Fruit fly (Drosophila melanogaster): ENCODE measurements around the gene BigH1.
A peak's percentile ranks its signal among the peaks of the same experiment; 100 is the strongest.

The BigH1 gene

DNA sequence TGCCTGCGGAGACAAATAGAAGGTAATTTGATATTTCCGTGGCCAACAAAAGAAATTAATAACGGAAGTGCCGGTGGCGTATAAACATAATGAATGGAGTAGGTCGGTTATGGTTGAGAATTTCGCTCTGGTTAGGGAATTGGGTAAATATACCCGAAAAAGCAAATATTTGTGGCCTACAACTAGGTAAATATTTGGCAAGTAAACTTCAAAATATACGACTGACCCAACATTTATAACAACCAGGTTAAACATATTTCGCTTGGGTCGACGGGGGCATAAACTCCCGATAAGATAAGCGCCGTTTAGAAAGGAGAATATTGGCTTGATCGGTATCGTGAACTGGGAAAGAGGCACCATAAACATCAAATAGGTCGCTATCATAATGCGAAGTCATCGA lies 7.6 kb downstream of the BigH1 start (continued):
- TF ChIP-seq Hr78 (GFP tag; optimal IDR thresholded peaks at IDR 0.05), result peak in 1 of 2 experiments; percentile 89
- no peak for TF ChIP-seq MESR4 (GFP tag; optimal IDR thresholded peaks at IDR 0.05)
- TF ChIP-seq hbn (GFP tag; IDR thresholded peaks at IDR 0.05; ENCODE audit: partially characterized antibody), result no peak
- peak; percentile 24 for TF ChIP-seq ash1 (GFP tag; optimal IDR thresholded peaks at IDR 0.05)
- TF ChIP-seq CG12744 (GFP tag; optimal IDR thresholded peaks at IDR 0.05), result no peak
- peak; percentile 72 for TF ChIP-seq CG10979 (tag; optimal IDR thresholded peaks at IDR 0.05)
- TF ChIP-seq HHEX (GFP tag; optimal IDR thresholded peaks at IDR 0.05), result peak; percentile 47
- TF ChIP-seq wdn (GFP tag; IDR thresholded peaks at IDR 0.05), result no peak
- 0 out of 2 replicates have a peak, but pooled peaks have one; percentile 12 for TF ChIP-seq sens-2 (GFP tag; IDR thresholded peaks at IDR 0.05)
- no peak for TF ChIP-seq Fer2 (tag; optimal IDR thresholded peaks at IDR 0.05)
- peak; percentile 73 for TF ChIP-seq kni (GFP tag; optimal IDR thresholded peaks at IDR 0.05)
- TF ChIP-seq CG12236 (GFP tag; optimal IDR thresholded peaks at IDR 0.05), result peak; percentile 17
- TF ChIP-seq org-1 (GFP tag; optimal IDR thresholded peaks at IDR 0.05), result peak; percentile 58
- no peak for TF ChIP-seq tgo (GFP tag; IDR thresholded peaks at IDR 0.05)
- TF ChIP-seq CG16815 (GFP tag; optimal IDR thresholded peaks at IDR 0.05), result no peak
- no peak for TF ChIP-seq CG8478 (optimal IDR thresholded peaks at IDR 0.05)
- TF ChIP-seq grn (GFP tag; optimal IDR thresholded peaks at IDR 0.05), result peak; percentile 64
- peak; percentile 61 for TF ChIP-seq CG15479 (GFP tag; optimal IDR thresholded peaks at IDR 0.05)
- TF ChIP-seq CG13296 (GFP tag; optimal IDR thresholded peaks at IDR 0.05), result no peak
- TF ChIP-seq her (GFP tag; optimal IDR thresholded peaks at IDR 0.05), result no peak
- no peak for TF ChIP-seq CG17612 (GFP tag; IDR thresholded peaks at IDR 0.05)
- no peak for TF ChIP-seq CG12071 (GFP tag; optimal IDR thresholded peaks at IDR 0.05)
- TF ChIP-seq Xbp1 (GFP tag; optimal IDR thresholded peaks at IDR 0.05), result no peak
- no peak for TF ChIP-seq CG31388 (GFP tag; optimal IDR thresholded peaks at IDR 0.05)
- TF ChIP-seq H2.0 (GFP tag; IDR thresholded peaks at IDR 0.05), result no peak
- no peak for TF ChIP-seq Ravus (GFP tag; IDR thresholded peaks at IDR 0.05)

DNA sequence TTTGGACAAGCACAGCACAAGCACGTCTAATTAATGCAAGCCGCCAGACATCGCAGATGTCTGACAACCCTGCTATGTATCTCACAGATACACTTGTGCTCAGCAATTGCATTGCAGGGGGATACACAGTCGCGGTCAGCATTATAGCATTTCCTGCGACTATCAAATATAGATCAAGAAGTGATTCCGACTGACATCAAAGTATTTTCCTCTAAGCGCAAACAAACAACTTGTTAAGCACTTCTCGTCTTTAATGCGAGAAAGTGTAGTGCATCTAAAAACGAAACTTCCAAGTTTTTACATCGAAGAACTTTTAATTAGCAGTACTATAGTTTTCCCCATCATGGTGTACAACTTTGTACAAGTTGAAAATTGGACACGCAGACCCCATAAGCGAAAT lies 9.7 kb downstream of the BigH1 start:
- TF ChIP-seq CG9932 (GFP tag; IDR thresholded peaks at IDR 0.05), result no peak
- TF ChIP-seq CG8478 (optimal IDR thresholded peaks at IDR 0.05), result no peak
- TF ChIP-seq jumu (GFP tag; optimal IDR thresholded peaks at IDR 0.05), result no peak
- no peak for TF ChIP-seq Rx (GFP tag; IDR thresholded peaks at IDR 0.05)
- no peak for TF ChIP-seq BtbVII (GFP tag; optimal IDR thresholded peaks at IDR 0.05)
- TF ChIP-seq CG31388 (GFP tag; optimal IDR thresholded peaks at IDR 0.05), result no peak
- no peak for TF ChIP-seq cad (GFP tag; optimal IDR thresholded peaks at IDR 0.05)
- TF ChIP-seq dmrt99B (tag; optimal IDR thresholded peaks at IDR 0.05), result peak; percentile 19
- TF ChIP-seq CG17829 (tag; optimal IDR thresholded peaks at IDR 0.05), result peak; percentile 4
- no peak for TF ChIP-seq Oli (tag; optimal IDR thresholded peaks at IDR 0.05)
- TF ChIP-seq CG7963 (GFP tag; IDR thresholded peaks at IDR 0.05; ENCODE audit: partially characterized antibody), result no peak
- TF ChIP-seq CG13894 (tag; optimal IDR thresholded peaks at IDR 0.05), result no peak
- TF ChIP-seq CG3838 (GFP tag; optimal IDR thresholded peaks at IDR 0.05), result no peak
- TF ChIP-seq nom (GFP tag; optimal IDR thresholded peaks at IDR 0.05), result peak; percentile 1
- peak; percentile 65 for TF ChIP-seq Drgx (GFP tag; IDR thresholded peaks at IDR 0.05)
- TF ChIP-seq CG16863 (GFP tag; optimal IDR thresholded peaks at IDR 0.05), result no peak
- TF ChIP-seq CG14441 (GFP tag; IDR thresholded peaks at IDR 0.05), result no peak
- no peak for TF ChIP-seq sim (GFP tag; IDR thresholded peaks at IDR 0.05)
- TF ChIP-seq bsh (GFP tag; optimal IDR thresholded peaks at IDR 0.05), result peak; percentile 2 to 22
- no peak for TF ChIP-seq lbe (GFP tag; optimal IDR thresholded peaks at IDR 0.05)
- TF ChIP-seq Nf-YA (GFP tag; IDR thresholded peaks at IDR 0.05), result no peak
- no peak for TF ChIP-seq H15 (GFP tag; IDR thresholded peaks at IDR 0.05)
- no peak for TF ChIP-seq Pdp1 (GFP tag; optimal IDR thresholded peaks at IDR 0.05)
- TF ChIP-seq CG1529 (GFP tag; optimal IDR thresholded peaks at IDR 0.05), result no peak
- TF ChIP-seq lab (GFP tag; optimal IDR thresholded peaks at IDR 0.05), result no peak
- TF ChIP-seq trem (tag; optimal IDR thresholded peaks at IDR 0.05), result no peak
- TF ChIP-seq Sry-β (GFP tag; optimal IDR thresholded peaks at IDR 0.05), result no peak
- peak; percentile 11 for TF ChIP-seq Sox102F (GFP tag; optimal IDR thresholded peaks at IDR 0.05)

Data from whole organism, embryonic.